Fruit fly (Drosophila melanogaster) S2 (cell line): ENCODE data around the gene Oscillin.

Experiments used
- CG8478 ChIP-seq: fragments of >200 bp; optimal IDR thresholded peaks from 2 replicates; lab custom pipeline; 2018
- CTCF ChIP-seq, 2 experiments: fragments of >200 bp; optimal IDR thresholded peaks; 2 replicates each; lab custom pipeline; 2018

DNA sequence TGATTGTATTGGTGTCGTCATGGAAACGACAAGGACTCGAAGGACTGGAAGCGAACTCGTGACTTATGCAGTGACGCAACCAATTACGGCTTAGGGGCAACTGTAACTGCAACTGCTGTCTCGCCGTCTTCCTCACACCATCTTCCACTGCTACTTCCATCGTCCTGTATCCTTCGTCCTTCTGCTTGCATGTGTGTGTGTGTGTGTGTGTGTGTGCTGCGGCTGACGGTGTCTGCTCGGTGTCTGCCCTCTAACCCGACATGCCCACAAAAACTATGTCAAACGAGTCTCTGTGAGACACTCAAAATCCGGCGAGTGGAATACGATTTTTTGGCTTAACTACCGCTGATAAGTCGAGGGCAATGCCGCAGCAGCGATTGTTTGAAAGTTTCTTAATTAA, 47.0 kb downstream of the Oscillin start:
- TF ChIP-seq CTCF (optimal IDR thresholded peaks at IDR 0.05; lab: Kevin White, UChicago) (no peak), CG8478 (lab: Kevin White, UChicago) (no peak)
